Fruit fly (Drosophila melanogaster) whole organism, adult: Measurements from ENCODE around the gene CG46510.
"Not testable (repeated sequence)": the region's sequence is repeated elsewhere in the genome, so short reads cannot be mapped to it uniquely, and the experiment has no call there.

Source experiments
- CG11617 ChIP-seq: fragments of 200-800 bp; sonication (Bioruptor generic); optimal IDR thresholded peaks from 2 replicates; lab custom pipeline; 2017; ENCODE audit warnings: mild to moderate bottlenecking, missing biosample characterization, missing genetic modification reagents, missing genetic modification characterization
- CG12768 ChIP-seq: fragments of 200-800 bp; sonication (Bioruptor generic); optimal IDR thresholded peaks from 2 replicates; lab custom pipeline; 2017; ENCODE audit warnings: missing biosample characterization, missing genetic modification characterization, mild to moderate bottlenecking, moderate library complexity, missing genetic modification reagents
- CG33017 ChIP-seq: fragments of 200-800 bp; sonication (Bioruptor generic); optimal IDR thresholded peaks from 2 replicates; lab custom pipeline; 2018; ENCODE audit warnings: missing biosample characterization, mild to moderate bottlenecking, missing genetic modification characterization, moderate library complexity
- CG7101 ChIP-seq: fragments of 200-800 bp; sonication (Bioruptor generic); optimal IDR thresholded peaks from 2 replicates; lab custom pipeline; 2018; ENCODE audit warnings: missing biosample characterization, mild to moderate bottlenecking, missing genetic modification characterization, moderate library complexity
- Mnt ChIP-seq: fragments of 200-800 bp; sonication (Bioruptor generic); optimal IDR thresholded peaks from 2 replicates; lab custom pipeline; 2016; ENCODE audit warnings: missing biosample characterization, mild to moderate bottlenecking, missing genetic modification characterization
- bab1 ChIP-seq: fragments of 200-800 bp; sonication (Bioruptor generic); optimal IDR thresholded peaks from 3 replicates; lab custom pipeline; 2019; ENCODE audit warnings: missing biosample characterization, mild to moderate bottlenecking, missing genetic modification characterization, moderate library complexity
- cnc ChIP-seq, 2 experiments: fragments of >200 bp; optimal IDR thresholded peaks; 2 replicates each; lab custom pipeline; 2017
- kay ChIP-seq: fragments of 200-800 bp; sonication (Bioruptor generic); peaks from one replicate; lab custom pipeline; 2016; ENCODE audit warnings: missing biosample characterization, missing genetic modification characterization, borderline replicate concordance
- pad ChIP-seq: fragments of 200-800 bp; sonication (Bioruptor generic); optimal IDR thresholded peaks from 3 replicates; lab custom pipeline; 2017; ENCODE audit warnings: missing biosample characterization, missing genetic modification characterization, mild to moderate bottlenecking, moderate library complexity, missing genetic modification reagents
- tj ChIP-seq: fragments of 200-800 bp; sonication (Bioruptor generic); optimal IDR thresholded peaks from 3 replicates; lab custom pipeline; 2017; ENCODE audit warnings: missing biosample characterization, mild to moderate bottlenecking, missing genetic modification characterization, moderate library complexity
- toe ChIP-seq: fragments of 200-800 bp; sonication (Bioruptor generic); optimal IDR thresholded peaks from 2 replicates; lab custom pipeline; 2016; ENCODE audit warnings: missing biosample characterization, missing genetic modification characterization

The CG46510 gene

DNA sequence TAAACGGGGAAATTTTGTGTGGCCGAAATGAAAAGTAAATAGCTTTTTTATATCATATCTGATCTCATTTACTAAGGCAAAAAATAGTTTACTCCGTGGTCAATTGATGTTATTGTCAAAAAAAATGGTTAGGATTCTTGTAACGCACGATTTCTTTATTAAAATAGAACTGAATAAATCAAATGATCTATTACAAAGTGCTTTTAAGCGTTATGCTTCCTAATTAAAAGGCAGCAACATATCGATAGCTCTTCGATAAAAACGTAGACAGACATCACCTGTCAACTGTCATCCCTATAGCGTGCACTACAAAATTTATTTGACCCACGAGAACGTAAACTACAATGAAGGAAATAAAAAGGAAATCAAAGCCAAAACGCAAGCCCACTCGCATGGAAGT is 19.6 kb downstream of the CG46510 start, which contains the start of gene CG46514:
CG46514 (plus strand) TSS at position 301 of the 400 bp plus-strand sequence.
- not testable (repeated sequence) for TF ChIP-seq tj (GFP tag; lab: Kevin White, UChicago); Mnt (GFP tag; lab: Kevin White, UChicago); toe

DNA sequence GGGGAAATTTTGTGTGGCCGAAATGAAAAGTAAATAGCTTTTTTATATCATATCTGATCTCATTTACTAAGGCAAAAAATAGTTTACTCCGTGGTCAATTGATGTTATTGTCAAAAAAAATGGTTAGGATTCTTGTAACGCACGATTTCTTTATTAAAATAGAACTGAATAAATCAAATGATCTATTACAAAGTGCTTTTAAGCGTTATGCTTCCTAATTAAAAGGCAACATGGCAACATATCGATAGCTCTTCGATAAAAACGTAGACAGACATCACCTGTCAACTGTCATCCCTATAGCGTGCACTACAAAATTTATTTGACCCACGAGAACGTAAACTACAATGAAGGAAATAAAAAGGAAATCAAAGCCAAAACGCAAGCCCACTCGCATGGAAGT is 24.6 kb downstream of the CG46510 start, which contains the start of gene CG46515:
CG46515 (plus strand) TSS at position 301 of the 400 bp plus-strand sequence.
- not testable (repeated sequence) for TF ChIP-seq CG12768, Mnt, kay (GFP tag; lab: Kevin White, UChicago)

DNA sequence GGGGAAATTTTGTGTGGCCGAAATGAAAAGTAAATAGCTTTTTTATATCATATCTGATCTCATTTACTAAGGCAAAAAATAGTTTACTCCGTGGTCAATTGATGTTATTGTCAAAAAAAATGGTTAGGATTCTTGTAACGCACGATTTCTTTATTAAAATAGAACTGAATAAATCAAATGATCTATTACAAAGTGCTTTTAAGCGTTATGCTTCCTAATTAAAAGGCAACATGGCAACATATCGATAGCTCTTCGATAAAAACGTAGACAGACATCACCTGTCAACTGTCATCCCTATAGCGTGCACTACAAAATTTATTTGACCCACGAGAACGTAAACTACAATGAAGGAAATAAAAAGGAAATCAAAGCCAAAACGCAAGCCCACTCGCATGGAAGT is 34.7 kb downstream of the CG46510 start, which contains the start of gene CG46516:
CG46516 (plus strand) TSS at position 301 of the 400 bp plus-strand sequence.
- TF ChIP-seq CG33017 (tag; lab: Kevin White, UChicago); CG11617 (GFP tag; lab: Kevin White, UChicago); bab1 (GFP tag; lab: Kevin White, UChicago): not testable (repeated sequence)

DNA sequence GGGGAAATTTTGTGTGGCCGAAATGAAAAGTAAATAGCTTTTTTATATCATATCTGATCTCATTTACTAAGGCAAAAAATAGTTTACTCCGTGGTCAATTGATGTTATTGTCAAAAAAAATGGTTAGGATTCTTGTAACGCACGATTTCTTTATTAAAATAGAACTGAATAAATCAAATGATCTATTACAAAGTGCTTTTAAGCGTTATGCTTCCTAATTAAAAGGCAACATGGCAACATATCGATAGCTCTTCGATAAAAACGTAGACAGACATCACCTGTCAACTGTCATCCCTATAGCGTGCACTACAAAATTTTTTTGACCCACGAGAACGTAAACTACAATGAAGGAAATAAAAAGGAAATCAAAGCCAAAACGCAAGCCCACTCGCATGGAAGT is 39.8 kb downstream of the CG46510 start, which contains the start of gene CG46517:
CG46517 (plus strand) TSS at position 301 of the 400 bp plus-strand sequence.
- TF ChIP-seq bab1 (GFP tag; lab: Kevin White, UChicago); cnc (optimal IDR thresholded peaks at IDR 0.05; lab: Kevin White, UChicago); pad (GFP tag; lab: Kevin White, UChicago): not testable (repeated sequence)

DNA sequence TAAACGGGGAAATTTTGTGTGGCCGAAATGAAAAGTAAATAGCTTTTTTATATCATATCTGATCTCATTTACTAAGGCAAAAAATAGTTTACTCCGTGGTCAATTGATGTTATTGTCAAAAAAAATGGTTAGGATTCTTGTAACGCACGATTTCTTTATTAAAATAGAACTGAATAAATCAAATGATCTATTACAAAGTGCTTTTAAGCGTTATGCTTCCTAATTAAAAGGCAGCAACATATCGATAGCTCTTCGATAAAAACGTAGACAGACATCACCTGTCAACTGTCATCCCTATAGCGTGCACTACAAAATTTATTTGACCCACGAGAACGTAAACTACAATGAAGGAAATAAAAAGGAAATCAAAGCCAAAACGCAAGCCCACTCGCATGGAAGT is 49.0 kb downstream of the CG46510 start, which contains the start of gene CG46518:
CG46518 (plus strand) TSS at position 301 of the 400 bp plus-strand sequence.
- not testable (repeated sequence) for TF ChIP-seq CG7101; kay (GFP tag; lab: Kevin White, UChicago); CG11617 (GFP tag; lab: Kevin White, UChicago)
